Fruit fly (Drosophila melanogaster): ENCODE results near the gene nej.

The nej gene

DNA sequence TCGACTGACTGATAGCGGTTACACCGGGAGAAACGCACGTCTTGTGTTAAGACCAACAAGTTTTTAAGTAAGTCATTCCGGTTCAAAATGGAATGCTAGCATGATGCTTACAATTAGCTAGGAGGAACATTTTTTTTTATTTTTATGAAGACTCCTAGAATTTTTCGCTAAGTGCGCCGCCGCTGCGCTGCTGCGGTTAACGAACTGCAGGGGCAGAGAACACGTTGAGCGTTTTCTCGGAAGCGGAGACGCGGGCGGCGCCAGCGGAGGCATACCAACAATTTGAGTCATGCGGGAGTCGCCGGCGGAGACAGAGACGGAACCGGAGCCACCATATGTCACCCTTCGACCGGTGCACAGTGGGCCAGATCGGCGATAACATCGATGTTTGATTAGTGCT is 40.8 kb downstream of the nej start (continued):
- no peak for TF ChIP-seq hbn (GFP tag; IDR thresholded peaks at IDR 0.05; ENCODE audit: partially characterized antibody)
- peak; percentile 97 for TF ChIP-seq ase (GFP tag; IDR thresholded peaks at IDR 0.05)
- TF ChIP-seq stc (GFP tag; IDR thresholded peaks at IDR 0.05) = peak; percentile 95
- peak; percentile 94 for TF ChIP-seq PHDP (tag; optimal IDR thresholded peaks at IDR 0.05)
- no peak for TF ChIP-seq hb (GFP tag; IDR thresholded peaks at IDR 0.05; ENCODE audit: partially characterized antibody)
- TF ChIP-seq crc (GFP tag; optimal IDR thresholded peaks at IDR 0.05) = peak; percentile 95
- TF ChIP-seq br (optimal IDR thresholded peaks at IDR 0.05) = no peak

dm6 chrX:9644828-9645227 is 42.0 kb downstream of the nej start:
- TF ChIP-seq bsh (GFP tag; optimal IDR thresholded peaks at IDR 0.05) (peak in 1 of 2 experiments; percentile 46), MTF-1 (GFP tag; optimal IDR thresholded peaks at IDR 0.05; ENCODE audit: borderline replicate concordance) (peak; percentile 10), sim (GFP tag; IDR thresholded peaks at IDR 0.05) (no peak), chm (GFP tag; IDR thresholded peaks at IDR 0.05) (0 out of 2 replicates have a peak, but pooled peaks have one; percentile 24), CG2875 (GFP tag; optimal IDR thresholded peaks at IDR 0.05) (peak; percentile 8), Asciz (GFP tag; optimal IDR thresholded peaks at IDR 0.05) (peak; percentile 9), CG2678 (tag; optimal IDR thresholded peaks at IDR 0.05) (peak; percentile 1), CG4707 (GFP tag; optimal IDR thresholded peaks at IDR 0.05) (peak; percentile 30), CG1603 (tag; optimal IDR thresholded peaks at IDR 0.05) (peak; percentile 19), kni (GFP tag; optimal IDR thresholded peaks at IDR 0.05) (peak; percentile 29), ATbp (GFP tag; optimal IDR thresholded peaks at IDR 0.05) (peak; percentile 66), knrl (GFP tag; IDR thresholded peaks at IDR 0.05; ENCODE audit: partially characterized antibody) (no peak), nom (GFP tag; optimal IDR thresholded peaks at IDR 0.05) (peak; percentile 29), MESR4 (GFP tag; optimal IDR thresholded peaks at IDR 0.05) (no peak), CG17359 (tag; optimal IDR thresholded peaks at IDR 0.05) (peak; percentile 7), Eip74EF (GFP tag; optimal IDR thresholded peaks at IDR 0.05) (peak in 1 of 2 experiments; percentile 23), CG3407 (GFP tag; optimal IDR thresholded peaks at IDR 0.05) (peak; percentile 1), NK7.1 (GFP tag; optimal IDR thresholded peaks at IDR 0.05) (no peak), Kr (GFP tag; optimal IDR thresholded peaks at IDR 0.05) (no peak), CG6813 (GFP tag; optimal IDR thresholded peaks at IDR 0.05) (peak; percentile 22), Sox102F (GFP tag; optimal IDR thresholded peaks at IDR 0.05) (peak; percentile 2), CG14050 (GFP tag; IDR thresholded peaks at IDR 0.05) (no peak), fd64A (GFP tag; optimal IDR thresholded peaks at IDR 0.05) (peak; percentile 70), HLHmδ (GFP tag; optimal IDR thresholded peaks at IDR 0.05) (peak; percentile 35), Blimp-1 (GFP tag; optimal IDR thresholded peaks at IDR 0.05) (peak; percentile 30), wek (GFP tag; optimal IDR thresholded peaks at IDR 0.05) (peak; percentile 33), CG1529 (GFP tag; optimal IDR thresholded peaks at IDR 0.05) (peak; percentile 38)

dm6 chrX:9641184-9641772 is 45.6 kb downstream of the nej start:
- TF ChIP-seq CG3065 (GFP tag; optimal IDR thresholded peaks at IDR 0.05) (peak; percentile 26), Adf1 (GFP tag; IDR thresholded peaks at IDR 0.05) (peak; percentile 31; the same call in 1 of the 2 replicates), Sry-δ (GFP tag; optimal IDR thresholded peaks at IDR 0.05) (no peak), Doc3 (GFP tag; IDR thresholded peaks at IDR 0.05; ENCODE audit: partially characterized antibody) (no peak), Tbp (GFP tag; optimal IDR thresholded peaks at IDR 0.05) (no peak), ems (GFP tag; optimal IDR thresholded peaks at IDR 0.05) (no peak), CG4854 (GFP tag; optimal IDR thresholded peaks at IDR 0.05) (peak; percentile 1), Sox102F (GFP tag; optimal IDR thresholded peaks at IDR 0.05) (peak; percentile 78), ro (GFP tag; IDR thresholded peaks at IDR 0.05) (no peak), esg (GFP tag; conservative IDR thresholded peaks at IDR 0.05) (peak; percentile 53; the same call in 1 of the 2 replicates), CG2712 (tag; optimal IDR thresholded peaks at IDR 0.05) (peak; percentile 72), CG17385 (GFP tag; optimal IDR thresholded peaks at IDR 0.05) (peak; percentile 63), Bdp1 (GFP tag; optimal IDR thresholded peaks at IDR 0.05) (no peak), CG11398 (GFP tag; optimal IDR thresholded peaks at IDR 0.05) (no peak), CG6689 (GFP tag; IDR thresholded peaks at IDR 0.05) (peak; percentile 55; the same call in 1 of the 2 replicates), CG14050 (GFP tag; IDR thresholded peaks at IDR 0.05) (peak; percentile 50; the same call in 2 of the 3 replicates)

Measured in whole organism, embryonic.